Worm (Caenorhabditis elegans): ENCODE data around the gene F45H10.5.

The F45H10.5 gene

ce11 chrII:13461604-13462375 is 39.9 kb upstream of the F45H10.5 start:
- TF ChIP-seq hlh-1 (tag; optimal IDR thresholded peaks at IDR 0.05) (peak; percentile 85), M03D4.4 (tag; optimal IDR thresholded peaks at IDR 0.05) (no peak), ces-1 (GFP tag; optimal IDR thresholded peaks at IDR 0.05) (no peak), nhr-237 (tag; optimal IDR thresholded peaks at IDR 0.05) (peak; percentile 12), nhr-2 (tag; optimal IDR thresholded peaks at IDR 0.05) (no peak), nhr-12 (tag; optimal IDR thresholded peaks at IDR 0.05) (no peak), unc-62 (GFP tag; optimal IDR thresholded peaks at IDR 0.05) (peak; percentile 97), elt-1 (tag; optimal IDR thresholded peaks at IDR 0.05; ENCODE audit: borderline replicate concordance, insufficient read depth) (peak; percentile 79), ztf-11 (tag; optimal IDR thresholded peaks at IDR 0.05) (no peak), mab-5 (tag; optimal IDR thresholded peaks at IDR 0.05) (no peak), snpc-4 (tag; optimal IDR thresholded peaks at IDR 0.05) (no peak), unc-39 (tag; optimal IDR thresholded peaks at IDR 0.05) (no peak), ceh-83 (GFP tag; optimal IDR thresholded peaks at IDR 0.05) (no peak), nhr-76 (tag; optimal IDR thresholded peaks at IDR 0.05) (no peak), flh-1 (GFP tag; optimal IDR thresholded peaks at IDR 0.05) (no peak), sptf-1 (tag; optimal IDR thresholded peaks at IDR 0.05) (no peak), tbx-8 (GFP tag; optimal IDR thresholded peaks at IDR 0.05) (no peak), bed-3 (GFP tag; optimal IDR thresholded peaks at IDR 0.05) (no peak), nhr-28 (tag; optimal IDR thresholded peaks at IDR 0.05) (no peak), pha-4 (tag; optimal IDR thresholded peaks at IDR 0.05) (no peak), mls-2 (tag; optimal IDR thresholded peaks at IDR 0.05) (no peak), ceh-39 (tag; optimal IDR thresholded peaks at IDR 0.05) (no peak), lin-32 (GFP tag; optimal IDR thresholded peaks at IDR 0.05) (no peak), ceh-43 (GFP tag; optimal IDR thresholded peaks at IDR 0.05) (no peak), mep-1 (tag; optimal IDR thresholded peaks at IDR 0.05) (no peak), zip-8 (tag; optimal IDR thresholded peaks at IDR 0.05) (no peak), unc-120 (tag; optimal IDR thresholded peaks at IDR 0.05; ENCODE audit: poor library complexity, severe bottlenecking) (peak; percentile 89), elt-3 (tag; optimal IDR thresholded peaks at IDR 0.05) (peak; percentile 80), drap-1 (GFP tag; optimal IDR thresholded peaks at IDR 0.05) (peak; percentile 20), sem-2 (GFP tag; optimal IDR thresholded peaks at IDR 0.05) (no peak), blmp-1 (tag; optimal IDR thresholded peaks at IDR 0.05) (no peak), lsy-2 (tag; optimal IDR thresholded peaks at IDR 0.05) (no peak), cnd-1 (tag; optimal IDR thresholded peaks at IDR 0.05) (peak; percentile 15), lin-13 (tag; optimal IDR thresholded peaks at IDR 0.05) (no peak), ham-2 (GFP tag; optimal IDR thresholded peaks at IDR 0.05) (peak; percentile 61)

- no peak for TF ChIP-seq mab-5 (tag; optimal IDR thresholded peaks at IDR 0.05)
- TF ChIP-seq unc-39 (tag; optimal IDR thresholded peaks at IDR 0.05) = no peak
- TF ChIP-seq nhr-237 (tag; optimal IDR thresholded peaks at IDR 0.05) = no peak
- TF ChIP-seq elt-3 (tag; optimal IDR thresholded peaks at IDR 0.05) = no peak
- TF ChIP-seq pha-4 (tag; optimal IDR thresholded peaks at IDR 0.05) = no peak
- no peak for TF ChIP-seq ceh-39 (tag; optimal IDR thresholded peaks at IDR 0.05)
- TF ChIP-seq nhr-28 (tag; optimal IDR thresholded peaks at IDR 0.05) = no peak
- no peak for TF ChIP-seq cnd-1 (tag; optimal IDR thresholded peaks at IDR 0.05)
- TF ChIP-seq sem-2 (GFP tag; optimal IDR thresholded peaks at IDR 0.05) = no peak
- no peak for TF ChIP-seq bed-3 (GFP tag; optimal IDR thresholded peaks at IDR 0.05)
Observed at ce11 chrII:13465381-13465838, 36.3 kb upstream of the F45H10.5 start.

- TF ChIP-seq ceh-43 (GFP tag; optimal IDR thresholded peaks at IDR 0.05) (no peak), cnd-1 (tag; optimal IDR thresholded peaks at IDR 0.05) (no peak), zip-8 (tag; optimal IDR thresholded peaks at IDR 0.05) (no peak), mep-1 (tag; optimal IDR thresholded peaks at IDR 0.05) (no peak), flh-1 (GFP tag; optimal IDR thresholded peaks at IDR 0.05) (no peak), ces-1 (GFP tag; optimal IDR thresholded peaks at IDR 0.05) (no peak), ceh-83 (GFP tag; optimal IDR thresholded peaks at IDR 0.05) (no peak), unc-120 (tag; optimal IDR thresholded peaks at IDR 0.05; ENCODE audit: poor library complexity, severe bottlenecking) (no peak), ceh-39 (tag; optimal IDR thresholded peaks at IDR 0.05) (no peak), pha-4 (tag; optimal IDR thresholded peaks at IDR 0.05) (no peak), blmp-1 (tag; optimal IDR thresholded peaks at IDR 0.05) (no peak), unc-62 (GFP tag; optimal IDR thresholded peaks at IDR 0.05) (no peak), unc-39 (tag; optimal IDR thresholded peaks at IDR 0.05) (no peak)
Observed at ce11 chrII:13467838-13468389, 33.8 kb upstream of the F45H10.5 start.
